Worm (Caenorhabditis elegans) whole organism, L1 larva: ENCODE results near the gene M28.4.
A peak's percentile ranks its signal among the peaks of the same experiment; 100 is the strongest.

Experiments used
- C16A3.4 ChIP-seq: fragments of 150-350 bp; optimal IDR thresholded peaks from 2 replicates; lab custom pipeline; 2014; ENCODE audit warnings: missing biosample characterization, missing genetic modification characterization
- C34B4.2 ChIP-seq: sonication (generic microtip); optimal IDR thresholded peaks from 2 replicates; lab custom pipeline; 2017; ENCODE audit warnings: mild to moderate bottlenecking, missing genetic modification characterization, missing compliant biosample characterization
- Y116A8C.19 ChIP-seq: sonication (generic microtip); optimal IDR thresholded peaks from 2 replicates; lab custom pipeline; 2016; ENCODE audit warnings: missing compliant biosample characterization, missing genetic modification characterization, borderline replicate concordance
- ama-1 ChIP-seq: fragments of 150-350 bp; optimal IDR thresholded peaks from 2 replicates; lab custom pipeline; 2014
- blmp-1 ChIP-seq: fragments of 150-350 bp; optimal IDR thresholded peaks from 2 replicates; lab custom pipeline; 2014; ENCODE audit warnings: missing biosample characterization, missing genetic modification characterization
- ceh-90 ChIP-seq: sonication (generic microtip); optimal IDR thresholded peaks from 2 replicates; lab custom pipeline; 2016; ENCODE audit warnings: missing genetic modification characterization, missing compliant biosample characterization
- dpl-1 ChIP-seq, 3 experiments: fragments of 150-350 bp in 2 of 3; sonication (generic microtip) in 1 of 3; optimal IDR thresholded peaks; 2 replicates each; lab custom pipeline; 2014 to 2017; ENCODE audit warnings: missing biosample characterization in 3 of 3, missing genetic modification characterization in 3 of 3, missing genetic modification reagents in 3 of 3
- dsc-1 ChIP-seq: sonication (generic microtip); optimal IDR thresholded peaks from 2 replicates; lab custom pipeline; 2016; ENCODE audit warnings: mild to moderate bottlenecking, missing genetic modification characterization, missing compliant biosample characterization
- efl-1 ChIP-seq, 4 experiments: fragments of 150-350 bp; optimal IDR thresholded peaks in 3 of 4; peaks in 1 of 4; 1 replicate in 1 of 4; 2 replicates in 3 of 4; lab custom pipeline; 2014; ENCODE audit warnings: missing biosample characterization in 2 of 4, missing genetic modification characterization in 2 of 4, missing genetic modification reagents in 2 of 4
- egl-13 ChIP-seq: sonication (generic microtip); optimal IDR thresholded peaks from 2 replicates; lab custom pipeline; 2016; ENCODE audit warnings: missing genotype, missing genetic modification reagents, missing genetic modification characterization, missing compliant biosample characterization
- elt-2 ChIP-seq: sonication (generic microtip); optimal IDR thresholded peaks from 2 replicates; lab custom pipeline; 2016; ENCODE audit warnings: missing genetic modification characterization, mild to moderate bottlenecking, inconsistent platforms, missing compliant biosample characterization, missing genetic modification reagents
- fkh-10 ChIP-seq: sonication (generic microtip); optimal IDR thresholded peaks from 2 replicates; lab custom pipeline; 2017; ENCODE audit warnings: missing biosample characterization, missing genetic modification reagents, missing genetic modification characterization
- fkh-4 ChIP-seq: sonication (generic microtip); optimal IDR thresholded peaks from 2 replicates; lab custom pipeline; 2016; ENCODE audit warnings: missing compliant biosample characterization, missing genetic modification characterization, borderline replicate concordance
- fos-1 ChIP-seq: fragments of 150-350 bp; optimal IDR thresholded peaks from 2 replicates; lab custom pipeline; 2014; ENCODE audit warnings: missing biosample characterization, missing genetic modification characterization
- grh-1 ChIP-seq: fragments of 200-800 bp; sonication (Bioruptor generic); IDR thresholded peaks from 2 replicates; pipeline ENCODE4 v1.3.6; 2022; ENCODE audit warnings: missing genetic modification reagents, missing genetic modification characterization, missing compliant biosample characterization
- hlh-17 ChIP-seq: fragments of 200-800 bp; sonication (Bioruptor generic); optimal IDR thresholded peaks from 2 replicates; lab custom pipeline; 2018; ENCODE audit warnings: missing genetic modification characterization, mild to moderate bottlenecking, missing compliant biosample characterization, moderate library complexity, borderline replicate concordance
- hpl-2 ChIP-seq: fragments of 150-350 bp; optimal IDR thresholded peaks from 2 replicates; lab custom pipeline; 2014; ENCODE audit warnings: missing biosample characterization, missing genetic modification reagents, missing genetic modification characterization
- lin-13 ChIP-seq: fragments of 150-350 bp; optimal IDR thresholded peaks from 2 replicates; lab custom pipeline; 2014; ENCODE audit warnings: missing biosample characterization, missing genetic modification reagents, missing genetic modification characterization
- lin-14 ChIP-seq: fragments of 200-800 bp; sonication (Bioruptor generic); optimal IDR thresholded peaks from 2 replicates; lab custom pipeline; 2018; ENCODE audit warnings: mild to moderate bottlenecking, missing genetic modification characterization, moderate library complexity, missing compliant biosample characterization
- lin-15B ChIP-seq: fragments of 150-350 bp; sonication (generic microtip); optimal IDR thresholded peaks from 3 replicates; lab custom pipeline; 2014; ENCODE audit warnings: missing biosample characterization, missing genetic modification characterization
- lir-3 ChIP-seq: sonication (generic microtip); optimal IDR thresholded peaks from 2 replicates; lab custom pipeline; 2016; ENCODE audit warnings: mild to moderate bottlenecking, missing genetic modification characterization, moderate library complexity, missing compliant biosample characterization; ENCODE audit not compliant: poor library complexity
- mdl-1 ChIP-seq, 2 experiments: fragments of 150-350 bp; optimal IDR thresholded peaks; 2 replicates each; lab custom pipeline; 2014 to 2017; ENCODE audit warnings: missing biosample characterization in 2 of 2, missing genetic modification characterization in 2 of 2, inconsistent platforms in 1 of 2
- mef-2 ChIP-seq: fragments of 150-350 bp; optimal IDR thresholded peaks from 2 replicates; lab custom pipeline; 2014; ENCODE audit warnings: missing biosample characterization, missing genetic modification characterization
- nhr-11 ChIP-seq: fragments of 150-350 bp; optimal IDR thresholded peaks from 2 replicates; lab custom pipeline; 2014; ENCODE audit warnings: missing biosample characterization, missing genetic modification characterization
- nhr-28 ChIP-seq: fragments of 150-350 bp; optimal IDR thresholded peaks from 2 replicates; lab custom pipeline; 2014; ENCODE audit warnings: missing biosample characterization, missing genetic modification characterization
- nhr-76 ChIP-seq: sonication (generic microtip); optimal IDR thresholded peaks from 2 replicates; lab custom pipeline; 2017; ENCODE audit warnings: missing biosample characterization, missing genetic modification characterization
- snu-23 ChIP-seq: sonication (generic microtip); optimal IDR thresholded peaks from 2 replicates; lab custom pipeline; 2016; ENCODE audit warnings: missing genetic modification characterization, missing compliant biosample characterization
- swsn-7 ChIP-seq: sonication (generic microtip); optimal IDR thresholded peaks from 2 replicates; lab custom pipeline; 2016; ENCODE audit warnings: missing genetic modification characterization, missing compliant biosample characterization
- tlp-1 ChIP-seq: fragments of 150-350 bp; optimal IDR thresholded peaks from 2 replicates; lab custom pipeline; 2014; ENCODE audit warnings: missing biosample characterization, missing genetic modification characterization
- unc-86 ChIP-seq: sonication (generic microtip); optimal IDR thresholded peaks from 2 replicates; lab custom pipeline; 2016; ENCODE audit warnings: missing genetic modification characterization, missing compliant biosample characterization
- ztf-11 ChIP-seq, 2 experiments: sonication (generic microtip); optimal IDR thresholded peaks; 2 replicates each; lab custom pipeline; 2016 to 2017; ENCODE audit warnings: missing genetic modification characterization in 2 of 2, missing biosample characterization in 1 of 2, missing compliant biosample characterization in 1 of 2

M28.4 gene

DNA sequence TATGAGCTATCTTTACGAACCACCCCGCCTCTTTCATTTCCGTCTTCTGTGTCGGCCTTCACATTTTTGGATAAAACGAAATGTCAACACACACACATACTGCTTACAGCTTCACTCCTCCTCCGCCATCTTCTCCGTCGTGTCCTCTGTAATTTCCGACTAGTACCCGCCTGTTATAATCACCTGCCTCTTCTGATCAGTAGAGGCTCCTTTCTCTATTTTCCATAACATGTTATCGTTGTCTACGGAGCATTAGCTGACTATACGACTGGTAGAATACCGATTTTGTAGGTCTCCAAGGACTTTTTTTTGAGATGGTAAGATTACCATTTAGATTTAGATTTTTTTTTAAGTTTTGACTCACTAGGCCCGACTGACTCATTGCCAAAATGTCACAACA is 41.5 kb downstream of the M28.4 start:
- TF ChIP-seq hlh-17 (no peak), swsn-7 (no peak), C16A3.4 (no peak), egl-13 (tag; lab: Kevin White, UChicago) (no peak), nhr-11 (no peak), grh-1 (no peak), efl-1 (optimal IDR thresholded peaks at IDR 0.05; lab: Kevin White, UChicago) (no peak), efl-1 (GFP tag; optimal IDR thresholded peaks at IDR 0.05 in 1 of 2; lab: Kevin White, UChicago) (peak in 1 of 2 experiments; percentile 9), nhr-28 (tag; lab: Kevin White, UChicago) (no peak)

ce11 chrII:10693655-10694054 is 50.2 kb downstream of the M28.4 start, which contains the start of gene gbh-1:
TSS of gene gbh-1 (minus strand) at chrII:10693803.
- TF ChIP-seq ztf-11 (tag; optimal IDR thresholded peaks at IDR 0.05; lab: Kevin White, UChicago) (no peak), elt-2 (tag; lab: Kevin White, UChicago) (peak; percentile 26), lin-14 (GFP tag; lab: Kevin White, UChicago) (no peak), fkh-4 (tag; lab: Kevin White, UChicago) (no peak), nhr-28 (tag; lab: Kevin White, UChicago) (no peak), fkh-10 (GFP tag; lab: Kevin White, UChicago) (no peak), hpl-2 (GFP tag; lab: Kevin White, UChicago) (no peak), blmp-1 (tag; lab: Kevin White, UChicago) (peak; percentile 70)

ce11 chrII:10694713-10695112 is 51.2 kb downstream of the M28.4 start, which contains the start of gene lgc-57:
TSS of gene lgc-57 (plus strand) at chrII:10695013.
- TF ChIP-seq dsc-1 (no peak), lin-13 (GFP tag; lab: Kevin White, UChicago) (no peak), ama-1 (no peak), C34B4.2 (tag; lab: Kevin White, UChicago) (no peak), dpl-1 (GFP tag; optimal IDR thresholded peaks at IDR 0.05; lab: Kevin White, UChicago) (no peak), lin-15B (no peak), fos-1 (tag; lab: Kevin White, UChicago) (no peak), hlh-17 (no peak), lir-3 (tag; lab: Kevin White, UChicago) (no peak), mdl-1 (tag; optimal IDR thresholded peaks at IDR 0.05; lab: Kevin White, UChicago) (no peak), ztf-11 (tag; optimal IDR thresholded peaks at IDR 0.05; lab: Kevin White, UChicago) (no peak), snu-23 (GFP tag; lab: Kevin White, UChicago) (no peak), ceh-90 (tag; lab: Kevin White, UChicago) (no peak), nhr-76 (tag; lab: Kevin White, UChicago) (no peak), hpl-2 (GFP tag; lab: Kevin White, UChicago) (no peak), mef-2 (tag; lab: Kevin White, UChicago) (no peak), tlp-1 (tag; lab: Kevin White, UChicago) (no peak), Y116A8C.19 (no peak), unc-86 (tag; lab: Kevin White, UChicago) (no peak)

ce11 chrII:10696060-10696459 is 52.6 kb downstream of the M28.4 start:
- TF ChIP-seq lin-14 (GFP tag; lab: Kevin White, UChicago) (peak; percentile 1), nhr-76 (tag; lab: Kevin White, UChicago) (no peak)
